Worm (Caenorhabditis elegans) whole organism, L4 larva: Measurements from ENCODE around the gene gcy-18.

ENCODE experiments used
- ZK546.5 ChIP-seq, 2 experiments: sonication (generic microtip); optimal IDR thresholded peaks; 2 replicates each; lab custom pipeline; 2017; ENCODE audit warnings: missing biosample characterization in 2 of 2, missing genetic modification characterization in 2 of 2
- ceh-28 ChIP-seq: fragments of 150-350 bp; optimal IDR thresholded peaks from 2 replicates; lab custom pipeline; 2014; ENCODE audit warnings: missing biosample characterization, missing genetic modification reagents, missing genetic modification characterization
- dpl-1 ChIP-seq: fragments of 150-350 bp; optimal IDR thresholded peaks from 2 replicates; lab custom pipeline; 2014; ENCODE audit warnings: missing biosample characterization, missing genetic modification reagents, missing genetic modification characterization
- lin-39 ChIP-seq: fragments of 150-350 bp; optimal IDR thresholded peaks from 2 replicates; lab custom pipeline; 2014; ENCODE audit warnings: missing biosample characterization, missing genetic modification reagents, missing genetic modification characterization
- nhr-237 ChIP-seq: sonication (generic microtip); optimal IDR thresholded peaks from 2 replicates; lab custom pipeline; 2017; ENCODE audit warnings: missing biosample characterization, missing genetic modification characterization
- tra-1 ChIP-seq: fragments of 200-800 bp; sonication (Bioruptor generic); IDR thresholded peaks from 2 replicates; pipeline ENCODE4 v1.3.6; 2022; ENCODE audit warnings: missing genetic modification reagents, missing genetic modification characterization, missing compliant biosample characterization
- unc-130 ChIP-seq: sonication (generic microtip); optimal IDR thresholded peaks from 2 replicates; lab custom pipeline; 2016; ENCODE audit warnings: missing genetic modification reagents, missing genetic modification characterization, missing compliant biosample characterization
- unc-62 ChIP-seq, 3 experiments: fragments of 150-350 bp in 1 of 3; sonication (generic microtip); optimal IDR thresholded peaks in 2 of 3; peaks in 1 of 3; 1 replicate in 1 of 3; 2 replicates in 2 of 3; lab custom pipeline; 2014 to 2017; ENCODE audit warnings: missing biosample characterization in 3 of 3, missing genetic modification characterization in 3 of 3, missing genetic modification reagents in 3 of 3, missing genotype in 1 of 3
- zag-1 ChIP-seq: fragments of 150-350 bp; optimal IDR thresholded peaks from 2 replicates; lab custom pipeline; 2014; ENCODE audit warnings: missing biosample characterization, missing genetic modification characterization

DNA sequence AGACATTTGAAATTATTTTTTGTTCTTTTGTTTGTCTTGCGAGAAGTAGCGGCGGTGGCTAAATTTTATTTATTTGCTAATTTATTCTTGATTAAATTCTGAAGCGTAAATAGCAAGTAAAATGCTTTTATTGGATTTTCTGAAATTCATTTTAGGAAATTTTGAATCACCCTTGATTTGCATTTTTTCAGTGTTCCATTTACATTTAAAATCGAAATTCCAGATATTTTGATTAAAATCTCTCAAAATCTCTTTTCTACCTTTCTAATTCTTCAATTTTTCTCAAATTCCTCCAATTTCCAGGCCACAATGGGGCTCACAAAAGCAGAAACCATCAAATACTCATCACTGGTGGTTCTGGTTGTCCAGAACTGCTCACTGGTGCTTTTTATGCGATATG lies 4.6 kb upstream of the gcy-18 start, which contains the start of gene nstp-5:
- TF ChIP-seq dpl-1 (GFP tag; lab: Kevin White, UChicago) (no peak), ceh-28 (no peak), ZK546.5 (tag; optimal IDR thresholded peaks at IDR 0.05; lab: Kevin White, UChicago) (no peak), unc-62 (GFP tag; optimal IDR thresholded peaks at IDR 0.05 in 1 of 2; lab: Kevin White, UChicago) (no peak), unc-62 (tag; optimal IDR thresholded peaks at IDR 0.05; lab: Kevin White, UChicago) (no peak), lin-39 (tag; lab: Kevin White, UChicago) (no peak), unc-130 (GFP tag; lab: Kevin White, UChicago) (no peak), tra-1 (GFP tag; lab: Robert Waterston, UW) (no peak), zag-1 (tag; lab: Kevin White, UChicago) (no peak), nhr-237 (tag; lab: Kevin White, UChicago) (no peak)
